ENCODE assay signal across 1 fruit fly cellular context in genomic region chr3L:6352232-6352631, dm6.
A peak's percentile ranks its signal among the peaks of the same experiment; 100 is the strongest.
TF ChIP-seq lines count a peak whose summit lies in the region.

TSS of gene CG13300 (minus strand) at chr3L:6352390.

TF ChIP-seq in whole organism, embryonic, 481 proteins besides CTCF, POLR2A, EP300 and RAD21 (continued from another document):
- no peak for TF ChIP-seq CG11247 (GFP tag; IDR thresholded peaks at IDR 0.05; lab: Robert Waterston, UW)
- TF ChIP-seq Dip2 (GFP tag; IDR thresholded peaks at IDR 0.05; lab: Robert Waterston, UW), result no peak
- TF ChIP-seq CG14710 (tag; optimal IDR thresholded peaks at IDR 0.05; lab: Kevin White, UChicago), result no peak
- TF ChIP-seq CG12769 (tag; optimal IDR thresholded peaks at IDR 0.05; lab: Kevin White, UChicago), result peak; percentile 56
- peak; percentile 42 for TF ChIP-seq PHDP (tag; optimal IDR thresholded peaks at IDR 0.05; lab: Kevin White, UChicago)
- peak; percentile 36 for TF ChIP-seq stwl (tag; optimal IDR thresholded peaks at IDR 0.05; lab: Kevin White, UChicago)
- TF ChIP-seq grau (tag; optimal IDR thresholded peaks at IDR 0.05; lab: Kevin White, UChicago), result peak; percentile 29
- peak; percentile 35 for TF ChIP-seq gsb-n (tag; optimal IDR thresholded peaks at IDR 0.05; lab: Kevin White, UChicago)
- no peak for TF ChIP-seq CG32767 (GFP tag; IDR thresholded peaks at IDR 0.05; lab: Robert Waterston, UW)
- 0 out of 4 replicates have a peak, but pooled peaks have one; percentile 21 for TF ChIP-seq Dll (GFP tag; IDR thresholded peaks at IDR 0.05; lab: Robert Waterston, UW; ENCODE audit: partially characterized antibody)
- no peak; the same call in 1 of the 2 replicates for TF ChIP-seq sob (GFP tag; IDR thresholded peaks at IDR 0.05; lab: Robert Waterston, UW)
- TF ChIP-seq CG13775 (GFP tag; optimal IDR thresholded peaks at IDR 0.05; lab: Kevin White, UChicago), result no peak
- TF ChIP-seq CG3163 (GFP tag; optimal IDR thresholded peaks at IDR 0.05; lab: Kevin White, UChicago), result no peak
- TF ChIP-seq Elba2 (GFP tag; optimal IDR thresholded peaks at IDR 0.05; lab: Kevin White, UChicago), result no peak
- no peak for TF ChIP-seq CG2120 (GFP tag; optimal IDR thresholded peaks at IDR 0.05; lab: Kevin White, UChicago)
- peak; percentile 49; the same call in 1 of the 3 replicates for TF ChIP-seq HLH4C (GFP tag; IDR thresholded peaks at IDR 0.05; lab: Robert Waterston, UW; ENCODE audit: partially characterized antibody)
- TF ChIP-seq oc (tag; optimal IDR thresholded peaks at IDR 0.05; lab: Kevin White, UChicago), result peak; percentile 5
- TF ChIP-seq dpn (GFP tag; optimal IDR thresholded peaks at IDR 0.05; lab: Kevin White, UChicago), result no peak
- TF ChIP-seq unc-4 (GFP tag; IDR thresholded peaks at IDR 0.05; lab: Robert Waterston, UW; ENCODE audit: partially characterized antibody), result no peak
- no peak for TF ChIP-seq CG30403 (GFP tag; optimal IDR thresholded peaks at IDR 0.05; lab: Kevin White, UChicago)
- no peak for TF ChIP-seq peb (GFP tag; IDR thresholded peaks at IDR 0.05; lab: Robert Waterston, UW)
- TF ChIP-seq luna (GFP tag; optimal IDR thresholded peaks at IDR 0.05; lab: Kevin White, UChicago), result no peak
- no peak for TF ChIP-seq HmgD (GFP tag; optimal IDR thresholded peaks at IDR 0.05; lab: Kevin White, UChicago)
- no peak for TF ChIP-seq Trl (optimal IDR thresholded peaks at IDR 0.05; lab: Kevin White, UChicago)
- no peak for TF ChIP-seq Trl (GFP tag; optimal IDR thresholded peaks at IDR 0.05; lab: Kevin White, UChicago)
- TF ChIP-seq sc (optimal IDR thresholded peaks at IDR 0.05; lab: Kevin White, UChicago), result no peak
- TF ChIP-seq sc (GFP tag; optimal IDR thresholded peaks at IDR 0.05; lab: Kevin White, UChicago), result no peak
- TF ChIP-seq bowl (GFP tag; IDR thresholded peaks at IDR 0.05; lab: Robert Waterston, UW), result no peak
- no peak for TF ChIP-seq CG1832 (GFP tag; optimal IDR thresholded peaks at IDR 0.05; lab: Kevin White, UChicago)
- no peak for TF ChIP-seq nerfin-1 (tag; optimal IDR thresholded peaks at IDR 0.05; lab: Kevin White, UChicago)
- TF ChIP-seq otp (GFP tag; IDR thresholded peaks at IDR 0.05; lab: Robert Waterston, UW), result no peak
- no peak for TF ChIP-seq Sox100B (GFP tag; optimal IDR thresholded peaks at IDR 0.05; lab: Kevin White, UChicago)
- TF ChIP-seq lmd (GFP tag; IDR thresholded peaks at IDR 0.05; lab: Robert Waterston, UW), result no peak
- TF ChIP-seq Dip3 (GFP tag; optimal IDR thresholded peaks at IDR 0.05; lab: Kevin White, UChicago), result no peak
- TF ChIP-seq Fer1 (GFP tag; optimal IDR thresholded peaks at IDR 0.05; lab: Kevin White, UChicago), result no peak
- no peak for TF ChIP-seq CG11723 (GFP tag; optimal IDR thresholded peaks at IDR 0.05; lab: Kevin White, UChicago)
- no peak for TF ChIP-seq B-H1 (GFP tag; IDR thresholded peaks at IDR 0.05; lab: Robert Waterston, UW)
- no peak for TF ChIP-seq CG6254 (GFP tag; optimal IDR thresholded peaks at IDR 0.05; lab: Kevin White, UChicago)
- no peak for TF ChIP-seq onecut (GFP tag; IDR thresholded peaks at IDR 0.05; lab: Robert Waterston, UW)
- no peak for TF ChIP-seq CG17186 (GFP tag; optimal IDR thresholded peaks at IDR 0.05; lab: Kevin White, UChicago)
- no peak for TF ChIP-seq CrebB (tag; optimal IDR thresholded peaks at IDR 0.05; lab: Kevin White, UChicago)
- TF ChIP-seq tio (GFP tag; optimal IDR thresholded peaks at IDR 0.05; lab: Kevin White, UChicago), result no peak
- no peak for TF ChIP-seq CG1792 (GFP tag; optimal IDR thresholded peaks at IDR 0.05; lab: Kevin White, UChicago)
- TF ChIP-seq CG6683 (GFP tag; optimal IDR thresholded peaks at IDR 0.05; lab: Kevin White, UChicago), result no peak
- TF ChIP-seq CG17361 (GFP tag; IDR thresholded peaks at IDR 0.05; lab: Robert Waterston, UW), result no peak
- TF ChIP-seq caup (GFP tag; optimal IDR thresholded peaks at IDR 0.05; lab: Kevin White, UChicago; ENCODE audit: severe bottlenecking), result peak; percentile 37
- TF ChIP-seq CG30020 (tag; optimal IDR thresholded peaks at IDR 0.05; lab: Kevin White, UChicago), result no peak
- no peak for TF ChIP-seq CG4328 (GFP tag; optimal IDR thresholded peaks at IDR 0.05; lab: Kevin White, UChicago)
- TF ChIP-seq psq (GFP tag; optimal IDR thresholded peaks at IDR 0.05; lab: Kevin White, UChicago), result no peak
- TF ChIP-seq CG17802 (tag; optimal IDR thresholded peaks at IDR 0.05; lab: Kevin White, UChicago), result no peak
- no peak for TF ChIP-seq cg (GFP tag; optimal IDR thresholded peaks at IDR 0.05; lab: Kevin White, UChicago)
- TF ChIP-seq CG1024 (GFP tag; IDR thresholded peaks at IDR 0.05; lab: Robert Waterston, UW), result no peak
- no peak for TF ChIP-seq pnt (GFP tag; optimal IDR thresholded peaks at IDR 0.05; lab: Kevin White, UChicago)
- TF ChIP-seq HmgZ (tag; optimal IDR thresholded peaks at IDR 0.05; lab: Kevin White, UChicago), result no peak
- TF ChIP-seq Atf6 (GFP tag; IDR thresholded peaks at IDR 0.05; lab: Robert Waterston, UW), result no peak
- no peak for TF ChIP-seq Gsc (GFP tag; IDR thresholded peaks at IDR 0.05; lab: Robert Waterston, UW)
- TF ChIP-seq trem (tag; optimal IDR thresholded peaks at IDR 0.05; lab: Kevin White, UChicago), result no peak
- TF ChIP-seq CG12071 (GFP tag; optimal IDR thresholded peaks at IDR 0.05; lab: Kevin White, UChicago), result peak; percentile 28
- peak; percentile 21 for TF ChIP-seq odd (GFP tag; optimal IDR thresholded peaks at IDR 0.05; lab: Kevin White, UChicago)
- no peak for TF ChIP-seq zen (tag; optimal IDR thresholded peaks at IDR 0.05; lab: Kevin White, UChicago)
- peak in 1 of 3 experiments; percentile 38 for TF ChIP-seq Stat92E (GFP tag; optimal IDR thresholded peaks at IDR 0.05; lab: Kevin White, UChicago)
- TF ChIP-seq Rx (GFP tag; IDR thresholded peaks at IDR 0.05; lab: Robert Waterston, UW), result no peak
- peak; percentile 43 for TF ChIP-seq kni (GFP tag; optimal IDR thresholded peaks at IDR 0.05; lab: Kevin White, UChicago)
- TF ChIP-seq D19B (GFP tag; optimal IDR thresholded peaks at IDR 0.05; lab: Kevin White, UChicago), result no peak
- no peak for TF ChIP-seq bsh (GFP tag; optimal IDR thresholded peaks at IDR 0.05; lab: Kevin White, UChicago)
- TF ChIP-seq Awh (GFP tag; IDR thresholded peaks at IDR 0.05; lab: Robert Waterston, UW), result peak; percentile 27; the same call in 1 of the 2 replicates
- no peak for TF ChIP-seq CG15696 (tag; optimal IDR thresholded peaks at IDR 0.05; lab: Kevin White, UChicago)
- TF ChIP-seq CG8924 (tag; optimal IDR thresholded peaks at IDR 0.05; lab: Kevin White, UChicago), result peak; percentile 10
- TF ChIP-seq prd (optimal IDR thresholded peaks at IDR 0.05; lab: Kevin White, UChicago), result no peak
- TF ChIP-seq prd (GFP tag; IDR thresholded peaks at IDR 0.05; lab: Robert Waterston, UW), result no peak
- no peak for TF ChIP-seq gsb (GFP tag; IDR thresholded peaks at IDR 0.05; lab: Robert Waterston, UW)
- TF ChIP-seq vnd (GFP tag; IDR thresholded peaks at IDR 0.05; lab: Robert Waterston, UW; ENCODE audit: partially characterized antibody), result no peak
- no peak for TF ChIP-seq CG11456 (GFP tag; IDR thresholded peaks at IDR 0.05; lab: Robert Waterston, UW)
- TF ChIP-seq CG9727 (GFP tag; optimal IDR thresholded peaks at IDR 0.05; lab: Kevin White, UChicago), result no peak
- TF ChIP-seq CG2116 (GFP tag; optimal IDR thresholded peaks at IDR 0.05; lab: Kevin White, UChicago), result no peak
- peak; percentile 38 for TF ChIP-seq CG2712 (tag; optimal IDR thresholded peaks at IDR 0.05; lab: Kevin White, UChicago)
- no peak for TF ChIP-seq dati (GFP tag; IDR thresholded peaks at IDR 0.05; lab: Robert Waterston, UW)
- TF ChIP-seq slbo (GFP tag; IDR thresholded peaks at IDR 0.05; lab: Robert Waterston, UW), result no peak
- peak; percentile 34 for TF ChIP-seq CG2202 (tag; optimal IDR thresholded peaks at IDR 0.05; lab: Kevin White, UChicago)
- no peak for TF ChIP-seq sr (GFP tag; IDR thresholded peaks at IDR 0.05; lab: Robert Waterston, UW)
- TF ChIP-seq HLH3B (GFP tag; IDR thresholded peaks at IDR 0.05; lab: Robert Waterston, UW), result no peak
- peak; percentile 24 for TF ChIP-seq CG33557 (GFP tag; optimal IDR thresholded peaks at IDR 0.05; lab: Kevin White, UChicago)
- TF ChIP-seq fru (optimal IDR thresholded peaks at IDR 0.05; lab: Kevin White, UChicago), result no peak
- TF ChIP-seq CG5953 (GFP tag; IDR thresholded peaks at IDR 0.05; lab: Robert Waterston, UW), result peak; percentile 19; the same call in 1 of the 2 replicates
- no peak for TF ChIP-seq vfl (GFP tag; optimal IDR thresholded peaks at IDR 0.05; lab: Kevin White, UChicago)
- TF ChIP-seq sug (tag; optimal IDR thresholded peaks at IDR 0.05; lab: Kevin White, UChicago), result no peak
- no peak for TF ChIP-seq HHEX (GFP tag; optimal IDR thresholded peaks at IDR 0.05; lab: Kevin White, UChicago)
- no peak for TF ChIP-seq Meics (GFP tag; optimal IDR thresholded peaks at IDR 0.05; lab: Kevin White, UChicago)
- TF ChIP-seq Dek (tag; optimal IDR thresholded peaks at IDR 0.05; lab: Kevin White, UChicago), result no peak
- TF ChIP-seq scrt (GFP tag; optimal IDR thresholded peaks at IDR 0.05; lab: Kevin White, UChicago), result peak; percentile 2
- TF ChIP-seq nerfin-2 (GFP tag; IDR thresholded peaks at IDR 0.05; lab: Robert Waterston, UW; ENCODE audit: partially characterized antibody), result no peak
- TF ChIP-seq unpg (GFP tag; optimal IDR thresholded peaks at IDR 0.05; lab: Kevin White, UChicago), result peak; percentile 46
- no peak for TF ChIP-seq H2.0 (GFP tag; IDR thresholded peaks at IDR 0.05; lab: Robert Waterston, UW)
- TF ChIP-seq CG10959 (GFP tag; IDR thresholded peaks at IDR 0.05; lab: Robert Waterston, UW), result no peak
- no peak for TF ChIP-seq CG4854 (GFP tag; optimal IDR thresholded peaks at IDR 0.05; lab: Kevin White, UChicago)
- TF ChIP-seq E2f2 (GFP tag; IDR thresholded peaks at IDR 0.05; lab: Robert Waterston, UW), result no peak
- TF ChIP-seq nom (GFP tag; optimal IDR thresholded peaks at IDR 0.05; lab: Kevin White, UChicago), result peak; percentile 80
- no peak for TF ChIP-seq jigr1 (GFP tag; IDR thresholded peaks at IDR 0.05; lab: Robert Waterston, UW)
- no peak for TF ChIP-seq Ada2b (GFP tag; IDR thresholded peaks at IDR 0.05; lab: Robert Waterston, UW)
- TF ChIP-seq Rfx (GFP tag; IDR thresholded peaks at IDR 0.05; lab: Robert Waterston, UW), result no peak
- TF ChIP-seq gro (GFP tag; optimal IDR thresholded peaks at IDR 0.05; lab: Kevin White, UChicago), result no peak
- TF ChIP-seq Aef1 (GFP tag; IDR thresholded peaks at IDR 0.05; lab: Robert Waterston, UW), result no peak
- no peak for TF ChIP-seq Atf3 (GFP tag; optimal IDR thresholded peaks at IDR 0.05; lab: Kevin White, UChicago)
- no peak for TF ChIP-seq ham (GFP tag; IDR thresholded peaks at IDR 0.05; lab: Robert Waterston, UW)
- TF ChIP-seq crol (GFP tag; IDR thresholded peaks at IDR 0.05; lab: Robert Waterston, UW), result no peak
- no peak for TF ChIP-seq disco-r (GFP tag; optimal IDR thresholded peaks at IDR 0.05; lab: Kevin White, UChicago)
- no peak for TF ChIP-seq hbn (GFP tag; IDR thresholded peaks at IDR 0.05; lab: Robert Waterston, UW; ENCODE audit: partially characterized antibody)
- TF ChIP-seq CG4360 (GFP tag; IDR thresholded peaks at IDR 0.05; lab: Robert Waterston, UW), result peak; percentile 52; the same call in 1 of the 2 replicates
- TF ChIP-seq org-1 (GFP tag; optimal IDR thresholded peaks at IDR 0.05; lab: Kevin White, UChicago), result no peak
- no peak for TF ChIP-seq CG12744 (GFP tag; optimal IDR thresholded peaks at IDR 0.05; lab: Kevin White, UChicago)
- TF ChIP-seq CG1603 (tag; optimal IDR thresholded peaks at IDR 0.05; lab: Kevin White, UChicago), result peak; percentile 14
- peak; percentile 7 for TF ChIP-seq CG6854 (GFP tag; optimal IDR thresholded peaks at IDR 0.05; lab: Kevin White, UChicago)
- TF ChIP-seq grn (GFP tag; optimal IDR thresholded peaks at IDR 0.05; lab: Kevin White, UChicago), result no peak
- TF ChIP-seq pfk (GFP tag; optimal IDR thresholded peaks at IDR 0.05; lab: Kevin White, UChicago), result peak; percentile 99
- peak; percentile 78 for TF ChIP-seq bbx (GFP tag; IDR thresholded peaks at IDR 0.05; lab: Robert Waterston, UW; ENCODE audit: partially characterized antibody)
- no peak for TF ChIP-seq mam (GFP tag; optimal IDR thresholded peaks at IDR 0.05; lab: Kevin White, UChicago)
- no peak for TF ChIP-seq ara (GFP tag; IDR thresholded peaks at IDR 0.05; lab: Robert Waterston, UW)
- no peak for TF ChIP-seq CG3995 (GFP tag; optimal IDR thresholded peaks at IDR 0.05; lab: Kevin White, UChicago)
- TF ChIP-seq CG13296 (GFP tag; optimal IDR thresholded peaks at IDR 0.05; lab: Kevin White, UChicago), result peak; percentile 11
- no peak for TF ChIP-seq CG3726 (GFP tag; IDR thresholded peaks at IDR 0.05; lab: Robert Waterston, UW)
- no peak for TF ChIP-seq Xrp1 (GFP tag; IDR thresholded peaks at IDR 0.05; lab: Robert Waterston, UW)
- TF ChIP-seq yki (optimal IDR thresholded peaks at IDR 0.05; lab: Kevin White, UChicago), result no peak
- TF ChIP-seq CoRest (tag; optimal IDR thresholded peaks at IDR 0.05; lab: Kevin White, UChicago), result no peak
- TF ChIP-seq Mes4 (GFP tag; optimal IDR thresholded peaks at IDR 0.05; lab: Kevin White, UChicago), result no peak
- TF ChIP-seq CG18011 (GFP tag; optimal IDR thresholded peaks at IDR 0.05; lab: Kevin White, UChicago), result no peak
- no peak for TF ChIP-seq croc (GFP tag; conservative IDR thresholded peaks at IDR 0.05; lab: Robert Waterston, UW)
- TF ChIP-seq H15 (GFP tag; IDR thresholded peaks at IDR 0.05; lab: Robert Waterston, UW), result no peak
- peak; percentile 42; the same call in 1 of the 2 replicates for TF ChIP-seq Scr (GFP tag; IDR thresholded peaks at IDR 0.05; lab: Robert Waterston, UW; ENCODE audit: partially characterized antibody)
- TF ChIP-seq CG31388 (GFP tag; optimal IDR thresholded peaks at IDR 0.05; lab: Kevin White, UChicago), result no peak
- TF ChIP-seq MTF-1 (GFP tag; optimal IDR thresholded peaks at IDR 0.05; lab: Kevin White, UChicago; ENCODE audit: borderline replicate concordance), result peak; percentile 47
- no peak for TF ChIP-seq Dp (GFP tag; optimal IDR thresholded peaks at IDR 0.05; lab: Kevin White, UChicago)
- no peak for TF ChIP-seq CG6813 (GFP tag; optimal IDR thresholded peaks at IDR 0.05; lab: Kevin White, UChicago)
- TF ChIP-seq vvl (GFP tag; IDR thresholded peaks at IDR 0.05; lab: Robert Waterston, UW), result peak; percentile 64; the same call in 1 of the 2 replicates
